Worm (Caenorhabditis elegans) whole organism, midembryonic: ENCODE data around the gene fbxa-52.

Source experiments
- T22C8.4 ChIP-seq: fragments of 200-800 bp; sonication (Bioruptor generic); IDR thresholded peaks from 2 replicates; pipeline ENCODE4 v1.3.6; 2022; ENCODE audit warnings: missing genetic modification characterization, missing compliant biosample characterization
- cog-1 ChIP-seq: sonication (generic microtip); optimal IDR thresholded peaks from 2 replicates; lab custom pipeline; 2016; ENCODE audit warnings: missing genetic modification characterization, missing compliant biosample characterization
- flt-1 ChIP-seq: fragments of 200-800 bp; sonication (Bioruptor generic); IDR thresholded peaks from 2 replicates; pipeline ENCODE4 v1.3.6; 2022; ENCODE audit warnings: missing genetic modification characterization, missing compliant biosample characterization
- klf-2 ChIP-seq: fragments of 200-800 bp; sonication (Bioruptor generic); conservative IDR thresholded peaks from 2 replicates; pipeline ENCODE4 v1.3.6; 2022; ENCODE audit warnings: missing genetic modification reagents, missing genetic modification characterization, missing compliant biosample characterization
- med-1 ChIP-seq: sonication (generic microtip); optimal IDR thresholded peaks from 2 replicates; lab custom pipeline; 2017; ENCODE audit warnings: missing genetic modification characterization, mild to moderate bottlenecking, missing compliant biosample characterization, antibody characterized with exemption, missing genetic modification reagents; ENCODE audit not compliant: insufficient read depth
- ref-1 ChIP-seq: fragments of 200-800 bp; sonication (Bioruptor generic); conservative IDR thresholded peaks from 2 replicates; pipeline ENCODE4 v1.3.6; 2022; ENCODE audit warnings: missing genetic modification reagents, missing genetic modification characterization, missing compliant biosample characterization
- tab-1 ChIP-seq: fragments of 200-800 bp; sonication (Bioruptor generic); IDR thresholded peaks from 2 replicates; pipeline ENCODE4 v1.3.6; 2022; ENCODE audit warnings: missing genetic modification characterization, missing compliant biosample characterization
- ztf-23 ChIP-seq: fragments of 200-800 bp; sonication (Bioruptor generic); IDR thresholded peaks from 2 replicates; pipeline ENCODE4 v1.3.6; 2022; ENCODE audit warnings: missing genetic modification reagents, missing genetic modification characterization, missing compliant biosample characterization
- ztf-29 ChIP-seq: fragments of 200-800 bp; sonication (Bioruptor generic); IDR thresholded peaks from 2 replicates; pipeline ENCODE4 v1.3.6; 2022; ENCODE audit warnings: missing genetic modification reagents, missing genetic modification characterization, missing compliant biosample characterization

The fbxa-52 gene

DNA sequence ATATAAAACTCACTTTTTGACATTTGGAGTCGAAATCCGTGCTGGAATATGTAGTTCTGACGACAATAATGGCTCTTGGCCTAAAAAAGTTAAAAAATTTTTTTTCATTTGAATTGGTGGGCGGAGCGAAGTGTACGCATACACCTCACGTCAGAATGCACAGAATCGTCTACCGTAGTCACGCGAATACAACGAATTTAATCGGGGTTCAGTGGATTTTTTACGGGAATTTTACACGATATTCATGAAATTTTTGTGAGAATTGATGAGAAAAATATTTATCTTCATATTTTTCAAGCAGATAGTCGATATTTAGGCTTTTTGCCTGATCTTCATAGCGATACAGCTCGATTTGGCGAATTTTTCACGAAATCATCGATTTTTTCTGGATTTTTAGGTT lies 43.7 kb downstream of the fbxa-52 start, which contains the start of gene R09H3.3:
Gene R09H3.3, minus strand, starts transcription at position 101 of the 400 bp plus-strand sequence.
- no peak for TF ChIP-seq ztf-23 (GFP tag; lab: Robert Waterston, UW)
- no peak for TF ChIP-seq med-1
- TF ChIP-seq ref-1 (GFP tag; lab: Robert Waterston, UW) = no peak
- TF ChIP-seq cog-1 (tag; lab: Kevin White, UChicago) = no peak
- no peak for TF ChIP-seq tab-1 (GFP tag; lab: Robert Waterston, UW)
- no peak for TF ChIP-seq flt-1

ce11 chrX:1667056-1667455 lies 45.4 kb downstream of the fbxa-52 start:
- TF ChIP-seq ref-1 (GFP tag; lab: Robert Waterston, UW) (no peak), klf-2 (no peak), ztf-23 (GFP tag; lab: Robert Waterston, UW) (no peak), flt-1 (no peak), T22C8.4 (GFP tag; lab: Robert Waterston, UW) (no peak), ztf-29 (no peak), tab-1 (GFP tag; lab: Robert Waterston, UW) (no peak), med-1 (no peak), cog-1 (tag; lab: Kevin White, UChicago) (no peak)

- TF ChIP-seq ref-1 (GFP tag; lab: Robert Waterston, UW) (no peak), flt-1 (no peak), med-1 (no peak), cog-1 (tag; lab: Kevin White, UChicago) (no peak), ztf-29 (no peak), tab-1 (GFP tag; lab: Robert Waterston, UW) (no peak), klf-2 (no peak), ztf-23 (GFP tag; lab: Robert Waterston, UW) (no peak), T22C8.4 (GFP tag; lab: Robert Waterston, UW) (no peak)
These were observed 47.5 kb downstream of the fbxa-52 start, which contains the start of gene R09H3.2 for ce11 chrX:1664925-1665324. TSS of gene R09H3.2 (minus strand) at chrX:1665025.
